Fruit fly (Drosophila melanogaster): ENCODE measurements around the gene CG31717.

- TF ChIP-seq dsf (GFP tag; optimal IDR thresholded peaks at IDR 0.05; ENCODE audit: borderline replicate concordance) (no peak), foxo (GFP tag; optimal IDR thresholded peaks at IDR 0.05) (peak in 1 of 2 experiments; percentile 62), rgr (GFP tag; optimal IDR thresholded peaks at IDR 0.05) (peak; percentile 64), sv (GFP tag; optimal IDR thresholded peaks at IDR 0.05) (no peak), Hnf4 (GFP tag; optimal IDR thresholded peaks at IDR 0.05) (peak; percentile 70), Vsx2 (GFP tag; optimal IDR thresholded peaks at IDR 0.05; ENCODE audit: partially characterized antibody) (no peak)
Observed at dm6 chr2L:10299810-10300147, 49.2 kb downstream of the CG31717 start, which contains the start of gene CYLD.

Measured in whole organism, wandering third instar larva.